Fruit fly (Drosophila melanogaster) whole organism, embryonic: Measurements from ENCODE around the gene Fdh.

Experiments
- BEAF-32 ChIP-seq: fragments of 200-800 bp; sonication (Bioruptor generic); optimal IDR thresholded peaks from 3 replicates; lab custom pipeline; 2017; ENCODE audit warnings: missing biosample characterization, missing genetic modification characterization, mild to moderate bottlenecking, moderate library complexity, missing genetic modification reagents
- BtbVII ChIP-seq: fragments of 200-800 bp; sonication (Bioruptor generic); optimal IDR thresholded peaks from 3 replicates; lab custom pipeline; 2017; ENCODE audit warnings: missing biosample characterization, mild to moderate bottlenecking, missing genetic modification characterization
- CG11093 ChIP-seq: fragments of 200-800 bp; sonication (Bioruptor generic); IDR thresholded peaks from 3 replicates; pipeline ENCODE4 v1.3.6; 2022; ENCODE audit warnings: missing biosample characterization, missing genetic modification characterization
- CG11696 ChIP-seq: fragments of 200-800 bp; sonication (Bioruptor generic); IDR thresholded peaks from 2 replicates; pipeline ENCODE4 v1.3.6; 2022; ENCODE audit warnings: missing biosample characterization, missing genetic modification characterization
- CG13296 ChIP-seq: fragments of 200-800 bp; sonication (Bioruptor generic); optimal IDR thresholded peaks from 3 replicates; lab custom pipeline; 2018; ENCODE audit warnings: missing biosample characterization, mild to moderate bottlenecking, missing genetic modification characterization
- CG13424 ChIP-seq: fragments of 200-800 bp; sonication (Bioruptor generic); optimal IDR thresholded peaks from 2 replicates; lab custom pipeline; 2019; ENCODE audit warnings: missing biosample characterization, mild to moderate bottlenecking, missing genetic modification characterization, moderate library complexity
- CG15073 ChIP-seq: fragments of 200-800 bp; sonication (Bioruptor generic); optimal IDR thresholded peaks from 2 replicates; lab custom pipeline; 2016; ENCODE audit warnings: missing biosample characterization, missing genetic modification characterization
- CG15601 ChIP-seq: fragments of 200-800 bp; sonication (Bioruptor generic); optimal IDR thresholded peaks from 3 replicates; lab custom pipeline; 2019; ENCODE audit warnings: missing biosample characterization, mild to moderate bottlenecking, missing genetic modification characterization, moderate library complexity
- CG16813 ChIP-seq: fragments of 200-800 bp; sonication (Bioruptor generic); IDR thresholded peaks from 3 replicates; pipeline ENCODE4 v1.3.6; 2022; ENCODE audit warnings: missing biosample characterization, missing genetic modification characterization; ENCODE audit not compliant: partially characterized antibody
- CG17568 ChIP-seq: fragments of 200-800 bp; sonication (Bioruptor generic); optimal IDR thresholded peaks from 2 replicates; lab custom pipeline; 2018; ENCODE audit warnings: missing biosample characterization, mild to moderate bottlenecking, missing genetic modification characterization, moderate library complexity
- CG2889 ChIP-seq: fragments of 200-800 bp; sonication (Bioruptor generic); IDR thresholded peaks from 3 replicates; pipeline ENCODE4 v1.3.6; 2022; ENCODE audit warnings: missing biosample characterization, missing genetic modification characterization
- CG31224 ChIP-seq: fragments of 200-800 bp; sonication (Bioruptor generic); IDR thresholded peaks from 2 replicates; pipeline ENCODE4 v1.3.6; 2022; ENCODE audit warnings: missing biosample characterization, missing genetic modification characterization
- CG33557 ChIP-seq: fragments of 200-800 bp; sonication (Bioruptor generic); optimal IDR thresholded peaks from 2 replicates; lab custom pipeline; 2019; ENCODE audit warnings: missing biosample characterization, mild to moderate bottlenecking, missing genetic modification characterization, moderate library complexity
- CG6689 ChIP-seq: fragments of 200-800 bp; sonication (Bioruptor generic); IDR thresholded peaks from 2 replicates; pipeline ENCODE4 v1.3.6; 2022; ENCODE audit warnings: missing biosample characterization, missing genetic modification characterization
- CG6791 ChIP-seq: fragments of 200-800 bp; sonication (Bioruptor generic); IDR thresholded peaks from 3 replicates; pipeline ENCODE4 v1.3.6; 2022; ENCODE audit warnings: missing biosample characterization, missing genetic modification characterization; ENCODE audit not compliant: partially characterized antibody
- CG7786 ChIP-seq: fragments of 200-800 bp; sonication (Bioruptor generic); optimal IDR thresholded peaks from 2 replicates; lab custom pipeline; 2016; ENCODE audit warnings: missing biosample characterization, missing genetic modification characterization
- CG8478 ChIP-seq: fragments of >200 bp; optimal IDR thresholded peaks from 2 replicates; lab custom pipeline; 2018
- D ChIP-seq, 2 experiments: fragments of 200-800 bp in 1 of 2; fragments of >200 bp in 1 of 2; sonication (Bioruptor generic) in 1 of 2; optimal IDR thresholded peaks; 2 replicates in 1 of 2; 3 replicates in 1 of 2; lab custom pipeline; 2017; ENCODE audit warnings: mild to moderate bottlenecking in 1 of 2, missing biosample characterization in 1 of 2, missing genetic modification characterization in 1 of 2, missing genetic modification reagents in 1 of 2
- Dp ChIP-seq: fragments of 200-800 bp; sonication (Bioruptor generic); optimal IDR thresholded peaks from 2 replicates; lab custom pipeline; 2018; ENCODE audit warnings: missing biosample characterization, mild to moderate bottlenecking, missing genetic modification characterization, moderate library complexity
- E2f2 ChIP-seq: fragments of 200-800 bp; sonication (Bioruptor generic); IDR thresholded peaks from 2 replicates; pipeline ENCODE4 v1.3.6; 2022; ENCODE audit warnings: missing biosample characterization, missing genetic modification characterization
- Ets97D ChIP-seq: fragments of 200-800 bp; sonication (Bioruptor generic); optimal IDR thresholded peaks from 3 replicates; lab custom pipeline; 2016; ENCODE audit warnings: missing biosample characterization, missing genetic modification characterization
- Nf-YC ChIP-seq: fragments of 200-800 bp; optimal IDR thresholded peaks from 3 replicates; lab custom pipeline; 2019; ENCODE audit warnings: missing biosample characterization, mild to moderate bottlenecking, missing genetic modification characterization, moderate library complexity
- Ptx1 ChIP-seq: fragments of 200-800 bp; sonication (Bioruptor generic); IDR thresholded peaks from 2 replicates; pipeline ENCODE4 v1.3.6; 2022; ENCODE audit warnings: missing biosample characterization, missing genetic modification characterization
- Six4 ChIP-seq: fragments of 200-800 bp; sonication (Bioruptor generic); optimal IDR thresholded peaks from 2 replicates; lab custom pipeline; 2016; ENCODE audit warnings: missing biosample characterization, missing genetic modification characterization
- Usf ChIP-seq: fragments of 200-800 bp; sonication (Bioruptor generic); optimal IDR thresholded peaks from 2 replicates; lab custom pipeline; 2017; ENCODE audit warnings: missing genotype, missing biosample characterization, missing genetic modification characterization
- YL-1 ChIP-seq: fragments of 200-800 bp; sonication (Bioruptor generic); optimal IDR thresholded peaks from 3 replicates; lab custom pipeline; 2017; ENCODE audit warnings: missing biosample characterization, mild to moderate bottlenecking, missing genetic modification characterization
- ash1 ChIP-seq: fragments of 200-800 bp; sonication (Bioruptor generic); optimal IDR thresholded peaks from 2 replicates; lab custom pipeline; 2018; ENCODE audit warnings: missing biosample characterization, mild to moderate bottlenecking, missing genetic modification characterization
- ato ChIP-seq: fragments of 200-800 bp; sonication (Bioruptor generic); IDR thresholded peaks from 2 replicates; pipeline ENCODE4 v1.3.6; 2022; ENCODE audit warnings: missing biosample characterization, missing genetic modification characterization; ENCODE audit not compliant: partially characterized antibody
- bbx ChIP-seq: fragments of 200-800 bp; sonication (Bioruptor generic); IDR thresholded peaks from 2 replicates; pipeline ENCODE4 v1.3.6; 2022; ENCODE audit warnings: missing biosample characterization, missing genetic modification characterization; ENCODE audit not compliant: partially characterized antibody
- dan ChIP-seq: fragments of 200-800 bp; sonication (Bioruptor generic); IDR thresholded peaks from 2 replicates; pipeline ENCODE4 v1.3.6; 2022; ENCODE audit warnings: missing biosample characterization, missing genetic modification characterization
- dimm ChIP-seq: fragments of 200-800 bp; sonication (Bioruptor generic); IDR thresholded peaks from 2 replicates; pipeline ENCODE4 v1.3.6; 2022; ENCODE audit warnings: missing biosample characterization, missing genetic modification characterization
- dmrt11E ChIP-seq: fragments of 200-800 bp; sonication (Bioruptor generic); optimal IDR thresholded peaks from 3 replicates; lab custom pipeline; 2018; ENCODE audit warnings: missing biosample characterization, mild to moderate bottlenecking, missing genetic modification characterization, moderate library complexity
- dpn ChIP-seq, 2 experiments: fragments of 200-800 bp; sonication (Bioruptor generic); optimal IDR thresholded peaks; 3 replicates each; lab custom pipeline; 2016; ENCODE audit warnings: missing biosample characterization in 2 of 2, missing genetic modification characterization in 2 of 2
- gsb ChIP-seq: fragments of 200-800 bp; sonication (Bioruptor generic); IDR thresholded peaks from 2 replicates; pipeline ENCODE4 v1.3.6; 2022; ENCODE audit warnings: missing biosample characterization, missing genetic modification characterization
- gsb-n ChIP-seq: fragments of 200-800 bp; sonication (Bioruptor generic); optimal IDR thresholded peaks from 3 replicates; lab custom pipeline; 2018; ENCODE audit warnings: missing biosample characterization, mild to moderate bottlenecking, missing genetic modification characterization
- klu ChIP-seq: fragments of 200-800 bp; sonication (Bioruptor generic); IDR thresholded peaks from 2 replicates; pipeline ENCODE4 v1.3.6; 2022; ENCODE audit warnings: missing biosample characterization, missing genetic modification characterization
- mam ChIP-seq: fragments of 200-800 bp; sonication (Bioruptor generic); optimal IDR thresholded peaks from 3 replicates; lab custom pipeline; 2016; ENCODE audit warnings: missing biosample characterization, missing genetic modification characterization
- nau ChIP-seq: fragments of 200-800 bp; sonication (Bioruptor generic); optimal IDR thresholded peaks from 3 replicates; lab custom pipeline; 2017; ENCODE audit warnings: missing biosample characterization, mild to moderate bottlenecking, missing genetic modification characterization, missing genetic modification reagents
- nom ChIP-seq: fragments of 200-800 bp; sonication (Bioruptor generic); optimal IDR thresholded peaks from 2 replicates; lab custom pipeline; 2017; ENCODE audit warnings: missing biosample characterization, missing genetic modification characterization, mild to moderate bottlenecking, moderate library complexity, missing genetic modification reagents
- peb ChIP-seq: fragments of 200-800 bp; sonication (Bioruptor generic); IDR thresholded peaks from 2 replicates; pipeline ENCODE4 v1.3.6; 2022; ENCODE audit warnings: missing biosample characterization, missing genetic modification characterization
- pum ChIP-seq: fragments of 200-800 bp; sonication (Bioruptor generic); optimal IDR thresholded peaks from 2 replicates; lab custom pipeline; 2016; ENCODE audit warnings: missing biosample characterization, missing genetic modification characterization
- ro ChIP-seq: fragments of 200-800 bp; sonication (Bioruptor generic); IDR thresholded peaks from 2 replicates; pipeline ENCODE4 v1.3.6; 2022; ENCODE audit warnings: missing biosample characterization, missing genetic modification characterization
- run ChIP-seq: fragments of 200-800 bp; sonication (Bioruptor generic); optimal IDR thresholded peaks from 3 replicates; lab custom pipeline; 2018; ENCODE audit warnings: missing biosample characterization, mild to moderate bottlenecking, missing genetic modification characterization
- salm ChIP-seq: fragments of 200-800 bp; sonication (Bioruptor generic); optimal IDR thresholded peaks from 2 replicates; lab custom pipeline; 2018; ENCODE audit warnings: missing biosample characterization, mild to moderate bottlenecking, missing genetic modification characterization
- sc ChIP-seq, 3 experiments: fragments of >200 bp in 2 of 3; fragments of 200-800 bp in 1 of 3; sonication (Bioruptor generic) in 1 of 3; optimal IDR thresholded peaks; 2 replicates in 2 of 3; 3 replicates in 1 of 3; lab custom pipeline; 2017; ENCODE audit warnings: mild to moderate bottlenecking in 1 of 3, missing biosample characterization in 1 of 3, missing genetic modification characterization in 1 of 3, missing genetic modification reagents in 1 of 3
- vfl ChIP-seq: fragments of 200-800 bp; sonication (Bioruptor generic); optimal IDR thresholded peaks from 2 replicates; lab custom pipeline; 2016; ENCODE audit warnings: missing biosample characterization, missing genetic modification characterization
- vnd ChIP-seq: fragments of 200-800 bp; sonication (Bioruptor generic); IDR thresholded peaks from 3 replicates; pipeline ENCODE4 v1.3.6; 2022; ENCODE audit warnings: missing biosample characterization, missing genetic modification characterization; ENCODE audit not compliant: partially characterized antibody

The Fdh gene

DNA sequence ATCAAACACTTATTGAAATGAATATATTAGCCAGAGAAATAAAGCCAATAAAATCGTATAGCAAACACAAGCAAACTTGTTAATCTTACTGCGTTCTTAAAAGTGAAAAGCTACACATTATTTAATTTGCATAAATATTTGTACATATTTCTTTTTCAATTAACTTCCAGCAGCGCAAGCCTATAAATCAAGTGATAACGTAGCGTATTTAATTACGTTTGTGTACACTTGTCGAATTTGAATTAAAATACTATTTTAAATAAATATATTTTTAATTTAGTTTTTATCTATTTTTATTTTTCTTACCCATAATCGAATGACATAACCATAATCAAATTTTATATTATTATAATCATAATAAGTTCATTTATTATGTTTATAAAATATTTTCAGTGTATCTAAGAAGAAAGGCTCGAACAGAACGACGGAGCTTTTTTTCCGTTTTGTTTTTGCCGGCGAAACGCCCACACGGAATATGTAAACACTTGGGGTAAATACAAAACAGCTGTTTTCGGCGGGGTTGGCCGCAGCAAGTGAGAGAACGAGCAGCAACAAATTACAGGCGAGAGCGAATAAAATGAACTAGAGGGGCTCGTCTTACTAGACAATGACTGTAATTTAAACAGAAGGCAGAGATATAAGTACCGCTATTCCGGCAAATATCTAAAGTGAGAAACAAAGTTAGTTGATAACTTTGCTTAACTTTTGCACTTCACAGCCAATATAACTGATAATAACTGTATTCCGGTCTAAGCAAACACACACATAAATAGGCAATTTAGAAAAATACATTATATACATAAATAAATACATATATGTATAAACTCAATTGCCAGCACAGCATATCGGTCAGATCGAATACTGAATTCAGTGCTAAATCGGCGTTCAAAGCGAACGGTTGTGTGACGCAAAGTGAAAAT is 3.6 kb upstream of the Fdh start, which contains the start of gene Sodh2 (continued):
- peak; percentile 74 for TF ChIP-seq gsb
- TF ChIP-seq YL-1 (GFP tag; lab: Kevin White, UChicago): peak; percentile 75
- peak; percentile 64 for TF ChIP-seq Nf-YC
- TF ChIP-seq dimm: no peak
- TF ChIP-seq CG33557: peak; percentile 35
- TF ChIP-seq dpn (GFP tag; optimal IDR thresholded peaks at IDR 0.05; lab: Kevin White, UChicago): peak; percentile 39 to 69
- TF ChIP-seq BtbVII (GFP tag; lab: Kevin White, UChicago): peak; percentile 93
- peak; percentile 72 for TF ChIP-seq nau (GFP tag; lab: Kevin White, UChicago)
- peak; percentile 67 for TF ChIP-seq CG7786
- TF ChIP-seq CG13424 (tag; lab: Kevin White, UChicago): peak; percentile 76
- TF ChIP-seq gsb-n (tag; lab: Kevin White, UChicago): peak; percentile 72
- TF ChIP-seq vfl: peak; percentile 81
- no peak for TF ChIP-seq CG16813 (GFP tag; lab: Robert Waterston, UW)
- TF ChIP-seq CG17568 (GFP tag; lab: Kevin White, UChicago): peak; percentile 86
- TF ChIP-seq sc (optimal IDR thresholded peaks at IDR 0.05; lab: Kevin White, UChicago): no peak
- TF ChIP-seq sc (GFP tag; optimal IDR thresholded peaks at IDR 0.05; lab: Kevin White, UChicago): no peak
- peak; percentile 25 for TF ChIP-seq dmrt11E (tag; lab: Kevin White, UChicago)
- no peak for TF ChIP-seq dan (GFP tag; lab: Robert Waterston, UW)
- TF ChIP-seq CG11696 (GFP tag; lab: Robert Waterston, UW): peak; percentile 57
- TF ChIP-seq CG15601: peak; percentile 59
- TF ChIP-seq CG13296: peak; percentile 90
- peak; percentile 58 for TF ChIP-seq salm
- peak; percentile 64 for TF ChIP-seq run (tag; lab: Kevin White, UChicago)
- peak; percentile 55 for TF ChIP-seq nom (GFP tag; lab: Kevin White, UChicago)
- TF ChIP-seq peb (GFP tag; lab: Robert Waterston, UW): no peak
- peak; percentile 67; the same call in 2 of the 3 replicates for TF ChIP-seq CG2889 (GFP tag; lab: Robert Waterston, UW)
- peak; percentile 17 for TF ChIP-seq Ets97D (GFP tag; lab: Kevin White, UChicago)
- TF ChIP-seq Ptx1 (GFP tag; lab: Robert Waterston, UW): peak; percentile 76
- peak; percentile 47 for TF ChIP-seq CG15073 (GFP tag; lab: Kevin White, UChicago)
- TF ChIP-seq vnd: no peak
- no peak for TF ChIP-seq CG6791
- TF ChIP-seq ato: no peak
- TF ChIP-seq CG8478: no peak
- no peak for TF ChIP-seq D (optimal IDR thresholded peaks at IDR 0.05; lab: Kevin White, UChicago)
- TF ChIP-seq D (GFP tag; optimal IDR thresholded peaks at IDR 0.05; lab: Kevin White, UChicago): peak; percentile 69
- TF ChIP-seq E2f2: 0 out of 2 replicates have a peak, but pooled peaks have one; percentile 44
- TF ChIP-seq Dp (GFP tag; lab: Kevin White, UChicago): peak; percentile 1
- peak; percentile 34 for TF ChIP-seq Six4
- TF ChIP-seq bbx (GFP tag; lab: Robert Waterston, UW): no peak
- TF ChIP-seq Usf (GFP tag; lab: Kevin White, UChicago): no peak
- TF ChIP-seq ash1: peak; percentile 70
- peak; percentile 70 for TF ChIP-seq CG6689 (GFP tag; lab: Robert Waterston, UW)
- no peak for TF ChIP-seq BEAF-32 (GFP tag; lab: Kevin White, UChicago)
- no peak for TF ChIP-seq ro
- peak; percentile 23; the same call in 1 of the 2 replicates for TF ChIP-seq CG31224
- TF ChIP-seq klu (GFP tag; lab: Robert Waterston, UW): 0 out of 2 replicates have a peak, but pooled peaks have one; percentile 38
- peak; percentile 52; the same call in 1 of the 3 replicates for TF ChIP-seq CG11093 (GFP tag; lab: Robert Waterston, UW)
- TF ChIP-seq pum (GFP tag; lab: Kevin White, UChicago): peak; percentile 22
- peak; percentile 84 for TF ChIP-seq mam (GFP tag; lab: Kevin White, UChicago)
